Fruit fly (Drosophila melanogaster) whole organism, embryonic: ENCODE measurements around the gene CG34265.

Experiments used
- CG10267 ChIP-seq: fragments of 200-800 bp; sonication (Bioruptor generic); optimal IDR thresholded peaks from 2 replicates; lab custom pipeline; 2018; ENCODE audit warnings: missing biosample characterization, mild to moderate bottlenecking, missing genetic modification characterization, moderate library complexity
- CG11398 ChIP-seq: fragments of 200-800 bp; sonication (Bioruptor generic); optimal IDR thresholded peaks from 2 replicates; lab custom pipeline; 2016; ENCODE audit warnings: missing biosample characterization, missing genetic modification characterization
- CG12104 ChIP-seq: fragments of 200-800 bp; sonication (Bioruptor generic); optimal IDR thresholded peaks from 3 replicates; lab custom pipeline; 2016; ENCODE audit warnings: missing biosample characterization, missing genetic modification characterization
- CG12219 ChIP-seq: fragments of 200-800 bp; sonication (Bioruptor generic); optimal IDR thresholded peaks from 3 replicates; lab custom pipeline; 2018; ENCODE audit warnings: missing biosample characterization, mild to moderate bottlenecking, missing genetic modification characterization
- CG12659 ChIP-seq: fragments of 200-800 bp; sonication (Bioruptor generic); optimal IDR thresholded peaks from 3 replicates; lab custom pipeline; 2017; ENCODE audit warnings: mild to moderate bottlenecking, missing biosample characterization, missing genetic modification reagents, missing genetic modification characterization
- CG13424 ChIP-seq: fragments of 200-800 bp; sonication (Bioruptor generic); optimal IDR thresholded peaks from 2 replicates; lab custom pipeline; 2019; ENCODE audit warnings: missing biosample characterization, mild to moderate bottlenecking, missing genetic modification characterization, moderate library complexity
- CG14014 ChIP-seq: fragments of 200-800 bp; sonication (Bioruptor generic); IDR thresholded peaks from 2 replicates; pipeline ENCODE4 v1.3.6; 2022; ENCODE audit warnings: missing biosample characterization, missing genetic modification characterization
- CG15601 ChIP-seq: fragments of 200-800 bp; sonication (Bioruptor generic); optimal IDR thresholded peaks from 3 replicates; lab custom pipeline; 2019; ENCODE audit warnings: missing biosample characterization, mild to moderate bottlenecking, missing genetic modification characterization, moderate library complexity
- CG1792 ChIP-seq: fragments of 200-800 bp; sonication (Bioruptor generic); optimal IDR thresholded peaks from 2 replicates; lab custom pipeline; 2016; ENCODE audit warnings: missing biosample characterization, missing genetic modification characterization
- CG2129 ChIP-seq: fragments of 200-800 bp; sonication (Bioruptor generic); IDR thresholded peaks from 2 replicates; pipeline ENCODE4 v1.3.6; 2022; ENCODE audit warnings: missing biosample characterization, missing genetic modification characterization; ENCODE audit not compliant: partially characterized antibody
- CG2199 ChIP-seq: fragments of 200-800 bp; sonication (Bioruptor generic); IDR thresholded peaks from 3 replicates; pipeline ENCODE4 v1.3.6; 2022; ENCODE audit warnings: missing biosample characterization, missing genetic modification characterization
- CG2678 ChIP-seq: fragments of 200-800 bp; sonication (Bioruptor generic); optimal IDR thresholded peaks from 3 replicates; lab custom pipeline; 2019; ENCODE audit warnings: missing biosample characterization, mild to moderate bottlenecking, missing genetic modification characterization, moderate library complexity
- CG2712 ChIP-seq: fragments of 200-800 bp; optimal IDR thresholded peaks from 3 replicates; lab custom pipeline; 2019; ENCODE audit warnings: missing biosample characterization, mild to moderate bottlenecking, missing genetic modification characterization, moderate library complexity
- CG30403 ChIP-seq: fragments of 200-800 bp; sonication (Bioruptor generic); optimal IDR thresholded peaks from 3 replicates; lab custom pipeline; 2016; ENCODE audit warnings: missing biosample characterization, missing genetic modification characterization
- CG3065 ChIP-seq: fragments of 200-800 bp; sonication (Bioruptor generic); optimal IDR thresholded peaks from 2 replicates; lab custom pipeline; 2016; ENCODE audit warnings: missing biosample characterization, missing genetic modification characterization
- CG3995 ChIP-seq: fragments of 200-800 bp; sonication (Bioruptor generic); optimal IDR thresholded peaks from 3 replicates; lab custom pipeline; 2016; ENCODE audit warnings: missing biosample characterization, missing genetic modification characterization
- CG6813 ChIP-seq: fragments of 200-800 bp; sonication (Bioruptor generic); optimal IDR thresholded peaks from 2 replicates; lab custom pipeline; 2017; ENCODE audit warnings: missing biosample characterization, missing genetic modification characterization, mild to moderate bottlenecking, moderate library complexity, missing genetic modification reagents
- CG9727 ChIP-seq: fragments of 200-800 bp; sonication (Bioruptor generic); optimal IDR thresholded peaks from 3 replicates; lab custom pipeline; 2017; ENCODE audit warnings: missing biosample characterization, mild to moderate bottlenecking, missing genetic modification characterization
- CG9797 ChIP-seq: fragments of 200-800 bp; sonication (Bioruptor generic); optimal IDR thresholded peaks from 3 replicates; lab custom pipeline; 2018; ENCODE audit warnings: missing biosample characterization, mild to moderate bottlenecking, missing genetic modification characterization
- Dp ChIP-seq: fragments of 200-800 bp; sonication (Bioruptor generic); optimal IDR thresholded peaks from 2 replicates; lab custom pipeline; 2018; ENCODE audit warnings: missing biosample characterization, mild to moderate bottlenecking, missing genetic modification characterization, moderate library complexity
- H15 ChIP-seq: fragments of 200-800 bp; sonication (Bioruptor generic); IDR thresholded peaks from 3 replicates; pipeline ENCODE4 v1.3.6; 2022; ENCODE audit warnings: missing biosample characterization, missing genetic modification characterization
- Kr ChIP-seq: fragments of 200-800 bp; sonication (Bioruptor generic); optimal IDR thresholded peaks from 2 replicates; lab custom pipeline; 2017; ENCODE audit warnings: missing biosample characterization, mild to moderate bottlenecking, missing genetic modification characterization
- Mes4 ChIP-seq: fragments of 200-800 bp; sonication (Bioruptor generic); optimal IDR thresholded peaks from 2 replicates; lab custom pipeline; 2016; ENCODE audit warnings: missing biosample characterization, missing genetic modification characterization
- NC2β ChIP-seq: fragments of 200-800 bp; sonication (Bioruptor generic); optimal IDR thresholded peaks from 2 replicates; lab custom pipeline; 2016; ENCODE audit warnings: missing biosample characterization, missing genetic modification characterization
- Neu2 ChIP-seq: fragments of 200-800 bp; sonication (Bioruptor generic); optimal IDR thresholded peaks from 3 replicates; lab custom pipeline; 2016; ENCODE audit warnings: missing biosample characterization, missing genetic modification characterization, borderline replicate concordance
- Opbp ChIP-seq: fragments of 200-800 bp; sonication (Bioruptor generic); IDR thresholded peaks from 3 replicates; pipeline ENCODE4 v1.3.6; 2022; ENCODE audit warnings: missing biosample characterization, missing genetic modification characterization; ENCODE audit not compliant: partially characterized antibody
- Pdp1 ChIP-seq, 2 experiments: fragments of 200-800 bp; sonication (Bioruptor generic); optimal IDR thresholded peaks; 3 replicates each; lab custom pipeline; 2016; ENCODE audit warnings: missing biosample characterization in 2 of 2, missing genetic modification characterization in 2 of 2, mild to moderate bottlenecking in 1 of 2, moderate library complexity in 1 of 2
- Rx ChIP-seq: fragments of 200-800 bp; sonication (Bioruptor generic); IDR thresholded peaks from 2 replicates; pipeline ENCODE4 v1.3.6; 2022; ENCODE audit warnings: missing biosample characterization, missing genetic modification characterization
- Ssrp ChIP-seq: fragments of 200-800 bp; sonication (Bioruptor generic); optimal IDR thresholded peaks from 2 replicates; lab custom pipeline; 2018; ENCODE audit warnings: missing biosample characterization, mild to moderate bottlenecking, missing genetic modification characterization, moderate library complexity
- Usf ChIP-seq: fragments of 200-800 bp; sonication (Bioruptor generic); optimal IDR thresholded peaks from 2 replicates; lab custom pipeline; 2017; ENCODE audit warnings: missing genotype, missing biosample characterization, missing genetic modification characterization
- YL-1 ChIP-seq: fragments of 200-800 bp; sonication (Bioruptor generic); optimal IDR thresholded peaks from 3 replicates; lab custom pipeline; 2017; ENCODE audit warnings: missing biosample characterization, mild to moderate bottlenecking, missing genetic modification characterization
- ac ChIP-seq: fragments of 200-800 bp; sonication (Bioruptor generic); optimal IDR thresholded peaks from 3 replicates; lab custom pipeline; 2017; ENCODE audit warnings: missing biosample characterization, mild to moderate bottlenecking, missing genetic modification characterization
- bowl ChIP-seq: fragments of 200-800 bp; sonication (Bioruptor generic); IDR thresholded peaks from 2 replicates; pipeline ENCODE4 v1.3.6; 2022; ENCODE audit warnings: missing biosample characterization, missing genetic modification characterization
- caup ChIP-seq: fragments of 200-800 bp; sonication (Bioruptor generic); optimal IDR thresholded peaks from 3 replicates; lab custom pipeline; 2017; ENCODE audit warnings: missing biosample characterization, mild to moderate bottlenecking, missing genetic modification characterization, moderate library complexity; ENCODE audit not compliant: severe bottlenecking
- dati ChIP-seq: fragments of 200-800 bp; sonication (Bioruptor generic); IDR thresholded peaks from 2 replicates; pipeline ENCODE4 v1.3.6; 2022; ENCODE audit warnings: missing biosample characterization, missing genetic modification characterization
- esg ChIP-seq: fragments of 200-800 bp; sonication (Bioruptor generic); conservative IDR thresholded peaks from 2 replicates; pipeline ENCODE4 v1.3.6; 2022; ENCODE audit warnings: missing biosample characterization, missing genetic modification characterization
- gsb ChIP-seq: fragments of 200-800 bp; sonication (Bioruptor generic); IDR thresholded peaks from 2 replicates; pipeline ENCODE4 v1.3.6; 2022; ENCODE audit warnings: missing biosample characterization, missing genetic modification characterization
- inv ChIP-seq: fragments of 200-800 bp; sonication (Bioruptor generic); IDR thresholded peaks from 2 replicates; pipeline ENCODE4 v1.3.6; 2022; ENCODE audit warnings: missing biosample characterization, missing genetic modification characterization; ENCODE audit not compliant: partially characterized antibody
- nerfin-2 ChIP-seq: fragments of 200-800 bp; sonication (Bioruptor generic); IDR thresholded peaks from 2 replicates; pipeline ENCODE4 v1.3.6; 2022; ENCODE audit warnings: missing biosample characterization, missing genetic modification characterization; ENCODE audit not compliant: partially characterized antibody
- ro ChIP-seq: fragments of 200-800 bp; sonication (Bioruptor generic); IDR thresholded peaks from 2 replicates; pipeline ENCODE4 v1.3.6; 2022; ENCODE audit warnings: missing biosample characterization, missing genetic modification characterization
- sens ChIP-seq: fragments of 200-800 bp; sonication (Bioruptor generic); peaks from one replicate; lab custom pipeline; 2016; ENCODE audit warnings: missing biosample characterization, missing genetic modification characterization
- sqz ChIP-seq: fragments of 200-800 bp; sonication (Bioruptor generic); optimal IDR thresholded peaks from 3 replicates; lab custom pipeline; 2018; ENCODE audit warnings: missing biosample characterization, mild to moderate bottlenecking, missing genetic modification characterization
- unc-4 ChIP-seq: fragments of 200-800 bp; sonication (Bioruptor generic); IDR thresholded peaks from 2 replicates; pipeline ENCODE4 v1.3.6; 2022; ENCODE audit warnings: missing biosample characterization, missing genetic modification characterization; ENCODE audit not compliant: partially characterized antibody
- vfl ChIP-seq: fragments of 200-800 bp; sonication (Bioruptor generic); optimal IDR thresholded peaks from 2 replicates; lab custom pipeline; 2016; ENCODE audit warnings: missing biosample characterization, missing genetic modification characterization
- vvl ChIP-seq: fragments of 200-800 bp; sonication (Bioruptor generic); IDR thresholded peaks from 2 replicates; pipeline ENCODE4 v1.3.6; 2022; ENCODE audit warnings: missing biosample characterization, missing genetic modification characterization
- wdn ChIP-seq: fragments of 200-800 bp; sonication (Bioruptor generic); IDR thresholded peaks from 2 replicates; pipeline ENCODE4 v1.3.6; 2022; ENCODE audit warnings: missing biosample characterization, missing genetic modification characterization
- zen2 ChIP-seq: fragments of 200-800 bp; sonication (Bioruptor generic); IDR thresholded peaks from 3 replicates; pipeline ENCODE4 v1.3.6; 2022; ENCODE audit warnings: missing biosample characterization, missing genetic modification characterization; ENCODE audit not compliant: partially characterized antibody

CG34265 gene

dm6 chr3L:3224740-3225719, 43.2 kb upstream of the CG34265 start, which contains the start of gene Larp4B (continued):
- TF ChIP-seq CG1792 (GFP tag; lab: Kevin White, UChicago), result no peak
- no peak for TF ChIP-seq Mes4 (GFP tag; lab: Kevin White, UChicago)
- no peak for TF ChIP-seq Kr (GFP tag; lab: Kevin White, UChicago)
- TF ChIP-seq CG9797 (GFP tag; lab: Kevin White, UChicago), result peak; percentile 82
- peak; percentile 16 for TF ChIP-seq caup
- TF ChIP-seq CG6813 (GFP tag; lab: Kevin White, UChicago), result no peak
- TF ChIP-seq YL-1 (GFP tag; lab: Kevin White, UChicago), result peak; percentile 40
- TF ChIP-seq CG3995 (GFP tag; lab: Kevin White, UChicago), result peak; percentile 73
- TF ChIP-seq esg, result no peak
- no peak for TF ChIP-seq nerfin-2 (GFP tag; lab: Robert Waterston, UW)
- TF ChIP-seq CG12104 (GFP tag; lab: Kevin White, UChicago), result no peak
- no peak for TF ChIP-seq ac (GFP tag; lab: Kevin White, UChicago)
- no peak for TF ChIP-seq CG12219 (GFP tag; lab: Kevin White, UChicago)
- TF ChIP-seq CG2712 (tag; lab: Kevin White, UChicago), result peak; percentile 19
- peak; percentile 19 for TF ChIP-seq CG9727 (GFP tag; lab: Kevin White, UChicago)
- peak; percentile 84 for TF ChIP-seq vvl (GFP tag; lab: Robert Waterston, UW)
- 0 out of 3 replicates have a peak, but pooled peaks have one; percentile 17 for TF ChIP-seq CG2199 (GFP tag; lab: Robert Waterston, UW)
- no peak for TF ChIP-seq gsb (GFP tag; lab: Robert Waterston, UW)
- no peak for TF ChIP-seq H15 (GFP tag; lab: Robert Waterston, UW)
- no peak for TF ChIP-seq vfl (GFP tag; lab: Kevin White, UChicago)
- TF ChIP-seq CG2129 (GFP tag; lab: Robert Waterston, UW), result peak; percentile 53
- TF ChIP-seq NC2β, result peak; percentile 25
- TF ChIP-seq Neu2 (GFP tag; lab: Kevin White, UChicago), result no peak
- TF ChIP-seq dati, result no peak
- TF ChIP-seq wdn (GFP tag; lab: Robert Waterston, UW), result no peak
- 0 out of 2 replicates have a peak, but pooled peaks have one; percentile 27 for TF ChIP-seq CG14014
- no peak for TF ChIP-seq CG30403 (GFP tag; lab: Kevin White, UChicago)
- no peak for TF ChIP-seq bowl (GFP tag; lab: Robert Waterston, UW)
- TF ChIP-seq ro (GFP tag; lab: Robert Waterston, UW), result no peak
- peak; percentile 59; the same call in 1 of the 2 replicates for TF ChIP-seq inv (GFP tag; lab: Robert Waterston, UW)
- TF ChIP-seq zen2 (GFP tag; lab: Robert Waterston, UW), result 0 out of 3 replicates have a peak, but pooled peaks have one; percentile 39
- no peak for TF ChIP-seq CG3065 (GFP tag; lab: Kevin White, UChicago)
- TF ChIP-seq Ssrp (tag; lab: Kevin White, UChicago), result peak; percentile 14
- no peak for TF ChIP-seq Rx (GFP tag; lab: Robert Waterston, UW)
- peak; percentile 66 for TF ChIP-seq unc-4 (GFP tag; lab: Robert Waterston, UW)
- peak; percentile 80 for TF ChIP-seq sens (GFP tag; lab: Kevin White, UChicago)
- no peak for TF ChIP-seq Usf (GFP tag; lab: Kevin White, UChicago)
- TF ChIP-seq CG13424 (tag; lab: Kevin White, UChicago), result peak; percentile 14
- TF ChIP-seq Pdp1 (GFP tag; optimal IDR thresholded peaks at IDR 0.05; lab: Kevin White, UChicago), result peak in 1 of 2 experiments; percentile 30
- TF ChIP-seq CG15601 (tag; lab: Kevin White, UChicago), result peak; percentile 6
- peak; percentile 77 for TF ChIP-seq sqz (GFP tag; lab: Kevin White, UChicago)
- TF ChIP-seq CG10267 (tag; lab: Kevin White, UChicago), result peak; percentile 24
- no peak for TF ChIP-seq CG2678 (tag; lab: Kevin White, UChicago)
- peak; percentile 27 for TF ChIP-seq CG12659
- TF ChIP-seq Dp (GFP tag; lab: Kevin White, UChicago), result peak; percentile 71
- TF ChIP-seq CG11398 (GFP tag; lab: Kevin White, UChicago), result no peak
- TF ChIP-seq Opbp, result peak; percentile 35; the same call in 2 of the 3 replicates
